Worm (Caenorhabditis elegans) whole organism, late embryonic: ENCODE measurements around the gene C31H1.5.

ENCODE experiments used
- F13H6.1 ChIP-seq: sonication (generic microtip); optimal IDR thresholded peaks from 2 replicates; lab custom pipeline; 2016; ENCODE audit warnings: missing genetic modification characterization, missing compliant biosample characterization
- ceh-45 ChIP-seq: fragments of 200-800 bp; sonication (Bioruptor generic); IDR thresholded peaks from 2 replicates; pipeline ENCODE4 v1.3.6; 2022; ENCODE audit warnings: missing genetic modification reagents, missing genetic modification characterization, missing compliant biosample characterization
- ets-4 ChIP-seq: sonication (generic microtip); optimal IDR thresholded peaks from 2 replicates; lab custom pipeline; 2016; ENCODE audit warnings: missing genetic modification characterization, missing compliant biosample characterization
- fkh-10 ChIP-seq: fragments of 150-350 bp; optimal IDR thresholded peaks from 2 replicates; lab custom pipeline; 2014; ENCODE audit warnings: missing biosample characterization, missing genetic modification reagents, missing genetic modification characterization
- lin-11 ChIP-seq: fragments of 200-800 bp; sonication (Bioruptor generic); optimal IDR thresholded peaks from 2 replicates; lab custom pipeline; 2018; ENCODE audit warnings: mild to moderate bottlenecking, missing genetic modification characterization, missing compliant biosample characterization
- nhr-11 ChIP-seq: fragments of 150-350 bp; optimal IDR thresholded peaks from 2 replicates; lab custom pipeline; 2014; ENCODE audit warnings: missing biosample characterization, missing genetic modification characterization
- rnt-1 ChIP-seq: sonication (generic microtip); optimal IDR thresholded peaks from 2 replicates; lab custom pipeline; 2016; ENCODE audit warnings: missing genetic modification characterization, missing compliant biosample characterization
- sdc-2 ChIP-seq: sonication (generic microtip); optimal IDR thresholded peaks from 2 replicates; lab custom pipeline; 2016; ENCODE audit warnings: missing genotype, missing genetic modification characterization, missing compliant biosample characterization
- sox-2 ChIP-seq: fragments of 200-800 bp; sonication (Bioruptor generic); IDR thresholded peaks from 2 replicates; pipeline ENCODE4 v1.3.6; 2022; ENCODE audit warnings: missing genetic modification reagents, missing genetic modification characterization, missing compliant biosample characterization
- tbx-2 ChIP-seq: sonication (generic microtip); optimal IDR thresholded peaks from 2 replicates; lab custom pipeline; 2016; ENCODE audit warnings: missing genetic modification characterization, missing compliant biosample characterization

DNA sequence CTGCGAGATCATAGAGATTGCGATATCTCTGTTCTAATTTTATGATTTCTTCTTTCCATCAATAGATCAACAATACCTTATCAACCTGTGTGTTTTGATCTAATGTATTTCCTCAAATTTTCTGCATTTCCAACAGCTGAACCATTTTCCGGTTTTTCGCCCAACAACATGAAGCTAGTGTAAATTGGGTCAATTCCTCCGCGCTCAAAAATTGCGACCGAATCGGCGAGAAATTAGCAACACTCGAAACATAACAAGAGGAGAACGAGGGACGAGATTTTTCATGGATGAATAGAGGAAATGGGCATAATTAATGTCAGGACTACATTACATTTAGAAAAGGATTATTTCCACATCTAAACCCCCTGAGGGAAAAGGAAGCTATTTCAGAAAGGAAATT lies 41.8 kb downstream of the C31H1.5 start:
- TF ChIP-seq sox-2 (GFP tag; lab: Robert Waterston, UW) (no peak), sdc-2 (tag; lab: Kevin White, UChicago) (no peak), F13H6.1 (tag; lab: Kevin White, UChicago) (no peak), ceh-45 (GFP tag; lab: Robert Waterston, UW) (no peak), ets-4 (tag; lab: Kevin White, UChicago) (no peak), lin-11 (tag; lab: Kevin White, UChicago) (no peak), fkh-10 (GFP tag; lab: Kevin White, UChicago) (no peak), nhr-11 (tag; lab: Kevin White, UChicago) (no peak), rnt-1 (tag; lab: Kevin White, UChicago) (no peak), tbx-2 (no peak)
